Fruit fly (Drosophila melanogaster) S2 (cell line): ENCODE data around the gene Reph.

Source experiments
- CG8478 ChIP-seq: fragments of >200 bp; optimal IDR thresholded peaks from 2 replicates; lab custom pipeline; 2018
- CTCF ChIP-seq, 2 experiments: fragments of >200 bp; optimal IDR thresholded peaks; 2 replicates each; lab custom pipeline; 2018

- TF ChIP-seq CTCF (optimal IDR thresholded peaks at IDR 0.05; lab: Kevin White, UChicago) (no peak), CG8478 (lab: Kevin White, UChicago) (no peak)
Measured at dm6 chr2L:3777485-3777884, 25.9 kb upstream of the Reph start.
